Worm (Caenorhabditis elegans) whole organism, L4 larva: Measurements from ENCODE around the gene unc-26.

ENCODE experiments used
- F37D6.2 ChIP-seq: sonication (generic microtip); optimal IDR thresholded peaks from 2 replicates; lab custom pipeline; 2016; ENCODE audit warnings: mild to moderate bottlenecking, missing genetic modification characterization, missing compliant biosample characterization
- Y105C5A.15 ChIP-seq: fragments of 200-800 bp; sonication (Bioruptor generic); IDR thresholded peaks from 2 replicates; pipeline ENCODE4 v1.3.6; 2022; ENCODE audit warnings: missing genetic modification characterization, missing compliant biosample characterization
- Y48G9A.11 ChIP-seq: fragments of 200-800 bp; sonication (Bioruptor generic); IDR thresholded peaks from 2 replicates; pipeline ENCODE4 v1.3.6; 2022; ENCODE audit warnings: missing genetic modification reagents, missing genetic modification characterization, missing compliant biosample characterization
- Y5F2A.4 ChIP-seq: fragments of 200-800 bp; sonication (Bioruptor generic); optimal IDR thresholded peaks from 2 replicates; lab custom pipeline; 2018; ENCODE audit warnings: mild to moderate bottlenecking, missing genetic modification characterization, missing compliant biosample characterization
- ama-1 ChIP-seq: fragments of 150-350 bp; optimal IDR thresholded peaks from 2 replicates; lab custom pipeline; 2014; ENCODE audit warnings: inconsistent platforms, mixed read lengths
- ceh-44 ChIP-seq: fragments of 200-800 bp; sonication (Bioruptor generic); IDR thresholded peaks from 2 replicates; pipeline ENCODE4 v1.3.6; 2022; ENCODE audit warnings: missing genetic modification reagents, missing genetic modification characterization, missing compliant biosample characterization
- cey-2 ChIP-seq: sonication (generic microtip); optimal IDR thresholded peaks from 3 replicates; lab custom pipeline; 2017; ENCODE audit warnings: missing genetic modification characterization, mild to moderate bottlenecking, missing compliant biosample characterization, antibody characterized with exemption, borderline replicate concordance; ENCODE audit not compliant: insufficient read depth
- daf-12 ChIP-seq: fragments of 150-350 bp; optimal IDR thresholded peaks from 2 replicates; lab custom pipeline; 2014; ENCODE audit warnings: missing biosample characterization, missing genetic modification reagents, missing genetic modification characterization
- dmd-6 ChIP-seq: fragments of 200-800 bp; sonication (Bioruptor generic); IDR thresholded peaks from 2 replicates; pipeline ENCODE4 v1.3.6; 2022; ENCODE audit warnings: missing genetic modification reagents, missing genetic modification characterization, missing compliant biosample characterization
- dmd-9 ChIP-seq: fragments of 200-800 bp; sonication (Bioruptor generic); IDR thresholded peaks from 2 replicates; pipeline ENCODE4 v1.3.6; 2022; ENCODE audit warnings: missing genetic modification reagents, missing genetic modification characterization, missing compliant biosample characterization
- duxl-1 ChIP-seq: sonication (generic microtip); optimal IDR thresholded peaks from 2 replicates; lab custom pipeline; 2016; ENCODE audit warnings: mild to moderate bottlenecking, missing genetic modification characterization, moderate library complexity, missing compliant biosample characterization; ENCODE audit not compliant: poor library complexity
- egl-27 ChIP-seq: sonication (generic microtip); optimal IDR thresholded peaks from 3 replicates; lab custom pipeline; 2017; ENCODE audit warnings: missing biosample characterization, missing genetic modification reagents, missing genetic modification characterization
- egl-43 ChIP-seq: fragments of 200-800 bp; sonication (Bioruptor generic); IDR thresholded peaks from 2 replicates; pipeline ENCODE4 v1.3.6; 2022; ENCODE audit warnings: missing genetic modification reagents, missing genetic modification characterization, missing compliant biosample characterization
- fkh-10 ChIP-seq: fragments of 150-350 bp; optimal IDR thresholded peaks from 2 replicates; lab custom pipeline; 2014; ENCODE audit warnings: missing biosample characterization, missing genetic modification reagents, missing genetic modification characterization
- fos-1 ChIP-seq: fragments of 150-350 bp; optimal IDR thresholded peaks from 2 replicates; lab custom pipeline; 2014; ENCODE audit warnings: missing biosample characterization, missing genetic modification characterization
- hif-1 ChIP-seq, 2 experiments: sonication (generic microtip); optimal IDR thresholded peaks; 2 replicates each; lab custom pipeline; 2016 to 2017; ENCODE audit warnings: missing compliant biosample characterization in 2 of 2, missing genetic modification characterization in 2 of 2, missing genetic modification reagents in 2 of 2, missing genotype in 2 of 2, mild to moderate bottlenecking in 1 of 2
- lim-7 ChIP-seq: fragments of 200-800 bp; sonication (Bioruptor generic); IDR thresholded peaks from 2 replicates; pipeline ENCODE4 v1.3.6; 2022; ENCODE audit warnings: missing genetic modification characterization, missing compliant biosample characterization
- lin-13 ChIP-seq: fragments of 150-350 bp; optimal IDR thresholded peaks from 2 replicates; lab custom pipeline; 2014; ENCODE audit warnings: missing biosample characterization, missing genetic modification reagents, missing genetic modification characterization
- lin-38 ChIP-seq: fragments of 200-800 bp; sonication (Bioruptor generic); IDR thresholded peaks from 2 replicates; pipeline ENCODE4 v1.3.6; 2022; ENCODE audit warnings: missing genetic modification reagents, missing genetic modification characterization, missing compliant biosample characterization
- lir-3 ChIP-seq: sonication (generic microtip); optimal IDR thresholded peaks from 2 replicates; lab custom pipeline; 2016; ENCODE audit warnings: mild to moderate bottlenecking, missing genetic modification characterization, missing compliant biosample characterization
- lsy-2 ChIP-seq, 2 experiments: fragments of 150-350 bp in 1 of 2; sonication (generic microtip) in 1 of 2; optimal IDR thresholded peaks; 2 replicates each; lab custom pipeline; 2014 to 2017; ENCODE audit warnings: missing biosample characterization in 2 of 2, missing genetic modification characterization in 2 of 2
- madf-5 ChIP-seq, 2 experiments: fragments of 200-800 bp; sonication (Bioruptor generic); IDR thresholded peaks; 2 replicates each; pipeline ENCODE4 v1.3.6; 2022; ENCODE audit warnings: missing compliant biosample characterization in 2 of 2, missing genetic modification characterization in 2 of 2
- madf-9 ChIP-seq: fragments of 200-800 bp; sonication (Bioruptor generic); conservative IDR thresholded peaks from 2 replicates; pipeline ENCODE4 v1.3.6; 2022; ENCODE audit warnings: missing genetic modification reagents, missing genetic modification characterization, missing compliant biosample characterization
- mdl-1 ChIP-seq, 2 experiments: fragments of 150-350 bp in 1 of 2; sonication (generic microtip) in 1 of 2; optimal IDR thresholded peaks; 2 replicates each; lab custom pipeline; 2014 to 2017; ENCODE audit warnings: missing biosample characterization in 2 of 2, missing genetic modification characterization in 2 of 2
- mdt-29 ChIP-seq: fragments of 200-800 bp; sonication (Bioruptor generic); IDR thresholded peaks from 2 replicates; pipeline ENCODE4 v1.3.6; 2022; ENCODE audit warnings: missing genetic modification reagents, missing genetic modification characterization, missing compliant biosample characterization
- mep-1 ChIP-seq: fragments of 150-350 bp; sonication (generic microtip); optimal IDR thresholded peaks from 3 replicates; lab custom pipeline; 2014; ENCODE audit warnings: missing biosample characterization, missing genetic modification characterization
- mes-2 ChIP-seq: sonication (generic microtip); optimal IDR thresholded peaks from 2 replicates; lab custom pipeline; 2016; ENCODE audit warnings: missing genotype, mild to moderate bottlenecking, missing genetic modification characterization, missing compliant biosample characterization; ENCODE audit not compliant: poor library complexity, severe bottlenecking
- mxl-2 ChIP-seq: fragments of 200-800 bp; sonication (Bioruptor generic); conservative IDR thresholded peaks from 2 replicates; pipeline ENCODE4 v1.3.6; 2022; ENCODE audit warnings: missing genetic modification reagents, missing genetic modification characterization, missing compliant biosample characterization
- mxl-3 ChIP-seq: fragments of 200-800 bp; sonication (Bioruptor generic); optimal IDR thresholded peaks from 2 replicates; lab custom pipeline; 2018; ENCODE audit warnings: mild to moderate bottlenecking, missing genetic modification characterization, missing compliant biosample characterization
- nhr-11 ChIP-seq: fragments of 150-350 bp; optimal IDR thresholded peaks from 2 replicates; lab custom pipeline; 2014; ENCODE audit warnings: missing biosample characterization, missing genetic modification characterization
- nhr-237 ChIP-seq: sonication (generic microtip); optimal IDR thresholded peaks from 2 replicates; lab custom pipeline; 2017; ENCODE audit warnings: missing biosample characterization, missing genetic modification characterization
- nhr-41 ChIP-seq: fragments of 200-800 bp; sonication (Bioruptor generic); IDR thresholded peaks from 2 replicates; pipeline ENCODE4 v1.3.6; 2022; ENCODE audit warnings: missing genetic modification reagents, missing genetic modification characterization, missing compliant biosample characterization
- nhr-48 ChIP-seq: sonication (generic microtip); optimal IDR thresholded peaks from 2 replicates; lab custom pipeline; 2016; ENCODE audit warnings: mild to moderate bottlenecking, missing genetic modification characterization, missing compliant biosample characterization
- nhr-77 ChIP-seq: fragments of 150-350 bp; optimal IDR thresholded peaks from 2 replicates; lab custom pipeline; 2014; ENCODE audit warnings: missing biosample characterization, missing genetic modification characterization
- pqm-1 ChIP-seq: sonication (generic microtip); optimal IDR thresholded peaks from 2 replicates; lab custom pipeline; 2017; ENCODE audit warnings: missing biosample characterization, missing genetic modification characterization
- set-16 ChIP-seq: fragments of 200-800 bp; sonication (Bioruptor generic); IDR thresholded peaks from 2 replicates; pipeline ENCODE4 v1.3.6; 2022; ENCODE audit warnings: missing genetic modification reagents, missing genetic modification characterization, missing compliant biosample characterization
- skn-1 ChIP-seq: fragments of 150-350 bp; optimal IDR thresholded peaks from 2 replicates; lab custom pipeline; 2014; ENCODE audit warnings: missing biosample characterization, missing genetic modification characterization
- spr-1 ChIP-seq: sonication (generic microtip); optimal IDR thresholded peaks from 2 replicates; lab custom pipeline; 2016; ENCODE audit warnings: mild to moderate bottlenecking, missing genetic modification characterization, missing compliant biosample characterization
- spr-3 ChIP-seq: fragments of 200-800 bp; sonication (Bioruptor generic); optimal IDR thresholded peaks from 2 replicates; lab custom pipeline; 2018; ENCODE audit warnings: mild to moderate bottlenecking, missing genetic modification characterization, missing compliant biosample characterization
- zag-1 ChIP-seq: fragments of 150-350 bp; optimal IDR thresholded peaks from 2 replicates; lab custom pipeline; 2014; ENCODE audit warnings: missing biosample characterization, missing genetic modification characterization
- zfp-3 ChIP-seq: fragments of 200-800 bp; sonication (Bioruptor generic); conservative IDR thresholded peaks from 2 replicates; pipeline ENCODE4 v1.3.6; 2022; ENCODE audit warnings: missing genetic modification reagents, missing genetic modification characterization, missing compliant biosample characterization

unc-26 gene

ce11 chrIV:13268385-13268784 lies 3.9 kb downstream of the unc-26 start:
- TF ChIP-seq fkh-10 (GFP tag; lab: Kevin White, UChicago) (no peak), ama-1 (lab: Kevin White, UChicago) (no peak), Y5F2A.4 (GFP tag; lab: Kevin White, UChicago) (no peak), Y105C5A.15 (GFP tag; lab: Robert Waterston, UW) (no peak), nhr-48 (tag; lab: Kevin White, UChicago) (no peak), egl-27 (tag; lab: Kevin White, UChicago) (no peak), madf-9 (no peak), lsy-2 (tag; optimal IDR thresholded peaks at IDR 0.05; lab: Kevin White, UChicago) (no peak), pqm-1 (tag; lab: Kevin White, UChicago) (no peak), mep-1 (tag; lab: Kevin White, UChicago) (no peak), lim-7 (no peak), zag-1 (tag; lab: Kevin White, UChicago) (no peak), spr-1 (tag; lab: Kevin White, UChicago) (no peak), zfp-3 (GFP tag; lab: Robert Waterston, UW) (no peak), spr-3 (GFP tag; lab: Kevin White, UChicago) (no peak), skn-1 (no peak), cey-2 (no peak), mxl-2 (no peak), mdt-29 (GFP tag; lab: Robert Waterston, UW) (no peak), duxl-1 (tag; lab: Kevin White, UChicago) (no peak)

- TF ChIP-seq dmd-9 (GFP tag; lab: Robert Waterston, UW) (peak; percentile 69; the same call in 1 of the 2 replicates), lin-38 (GFP tag; lab: Robert Waterston, UW) (peak; percentile 64), dmd-6 (GFP tag; lab: Robert Waterston, UW) (0 out of 2 replicates have a peak, but pooled peaks have one; percentile 19), madf-5 (GFP tag; IDR thresholded peaks at IDR 0.05; lab: Robert Waterston, UW) (0 out of 4 replicates have a peak, but pooled peaks of 1 of the 2 experiments have one; percentile 42)
- TF ChIP-seq, all 104 proteins: peak for 4; not testable (repeated sequence) for 100
Observed at ce11 chrIV:13262849-13263248, 9.5 kb downstream of the unc-26 start.

- TF ChIP-seq lin-13 (GFP tag; lab: Kevin White, UChicago) (no peak), egl-43 (GFP tag; lab: Robert Waterston, UW) (0 out of 2 replicates have a peak, but pooled peaks have one; percentile 42), set-16 (GFP tag; lab: Robert Waterston, UW) (peak; percentile 73)
Observed at ce11 chrIV:13261778-13262177, 10.5 kb downstream of the unc-26 start.

- TF ChIP-seq nhr-41: 0 out of 2 replicates have a peak, but pooled peaks have one; percentile 9
- no peak for TF ChIP-seq F37D6.2 (tag; lab: Kevin White, UChicago)
Observed at ce11 chrIV:13258872-13259271, 13.4 kb downstream of the unc-26 start, which contains the start of gene JC8.16. Gene JC8.16, plus strand, starts transcription at chrIV:13259172.

- no peak for TF ChIP-seq Y48G9A.11 (GFP tag; lab: Robert Waterston, UW)
- no peak for TF ChIP-seq lir-3 (tag; lab: Kevin White, UChicago)
- no peak for TF ChIP-seq ama-1 (lab: Kevin White, UChicago)
- TF ChIP-seq Y105C5A.15 (GFP tag; lab: Robert Waterston, UW): no peak
- TF ChIP-seq mxl-3 (GFP tag; lab: Kevin White, UChicago): no peak
- TF ChIP-seq hif-1 (tag; optimal IDR thresholded peaks at IDR 0.05; lab: Kevin White, UChicago): no peak
- TF ChIP-seq lsy-2 (tag; optimal IDR thresholded peaks at IDR 0.05; lab: Kevin White, UChicago): no peak
- no peak for TF ChIP-seq mxl-2
- TF ChIP-seq mdl-1 (tag; optimal IDR thresholded peaks at IDR 0.05; lab: Kevin White, UChicago): no peak
- TF ChIP-seq mdt-29 (GFP tag; lab: Robert Waterston, UW): no peak
- no peak for TF ChIP-seq nhr-77 (tag; lab: Kevin White, UChicago)
- no peak for TF ChIP-seq egl-43 (GFP tag; lab: Robert Waterston, UW)
- no peak for TF ChIP-seq nhr-237 (tag; lab: Kevin White, UChicago)
- TF ChIP-seq mes-2: no peak
- TF ChIP-seq daf-12: no peak
- no peak for TF ChIP-seq nhr-11 (tag; lab: Kevin White, UChicago)
- TF ChIP-seq fos-1 (tag; lab: Kevin White, UChicago): no peak
- no peak for TF ChIP-seq ceh-44 (GFP tag; lab: Robert Waterston, UW)
Observed at ce11 chrIV:13255886-13256285, 16.4 kb downstream of the unc-26 start, which contains the start of gene bus-12. Gene bus-12, plus strand, starts transcription at chrIV:13256186.
